Worm (Caenorhabditis elegans) whole organism, L1 larva: ENCODE results near the gene C49C3.20.
"Not testable (repeated sequence)": the region's sequence is repeated elsewhere in the genome, so short reads cannot be mapped to it uniquely, and the experiment has no call there.

Source experiments
- ces-1 ChIP-seq: fragments of 150-350 bp; optimal IDR thresholded peaks from 2 replicates; lab custom pipeline; 2014; ENCODE audit warnings: missing biosample characterization, missing genetic modification reagents, missing genetic modification characterization
- dpl-1 ChIP-seq, 3 experiments: fragments of 150-350 bp in 2 of 3; sonication (generic microtip) in 1 of 3; optimal IDR thresholded peaks; 2 replicates each; lab custom pipeline; 2014 to 2017; ENCODE audit warnings: missing biosample characterization in 3 of 3, missing genetic modification characterization in 3 of 3, missing genetic modification reagents in 3 of 3
- dsc-1 ChIP-seq: sonication (generic microtip); optimal IDR thresholded peaks from 2 replicates; lab custom pipeline; 2016; ENCODE audit warnings: mild to moderate bottlenecking, missing genetic modification characterization, missing compliant biosample characterization
- efl-1 ChIP-seq, 4 experiments: fragments of 150-350 bp; optimal IDR thresholded peaks in 3 of 4; peaks in 1 of 4; 1 replicate in 1 of 4; 2 replicates in 3 of 4; lab custom pipeline; 2014; ENCODE audit warnings: missing biosample characterization in 2 of 4, missing genetic modification characterization in 2 of 4, missing genetic modification reagents in 2 of 4
- egl-27 ChIP-seq, 2 experiments: fragments of 150-350 bp in 1 of 2; sonication (generic microtip); optimal IDR thresholded peaks; 3 replicates each; lab custom pipeline; 2017 to 2018; ENCODE audit warnings: missing biosample characterization in 2 of 2, missing genetic modification characterization in 2 of 2, missing genetic modification reagents in 2 of 2
- elt-2 ChIP-seq: sonication (generic microtip); optimal IDR thresholded peaks from 2 replicates; lab custom pipeline; 2016; ENCODE audit warnings: missing genetic modification characterization, mild to moderate bottlenecking, inconsistent platforms, missing compliant biosample characterization, missing genetic modification reagents
- fkh-8 ChIP-seq: sonication (generic microtip); optimal IDR thresholded peaks from 2 replicates; lab custom pipeline; 2016; ENCODE audit warnings: mild to moderate bottlenecking, missing genetic modification characterization, missing compliant biosample characterization
- hpl-2 ChIP-seq: fragments of 150-350 bp; optimal IDR thresholded peaks from 2 replicates; lab custom pipeline; 2014; ENCODE audit warnings: missing biosample characterization, missing genetic modification reagents, missing genetic modification characterization
- jun-1 ChIP-seq: fragments of 150-350 bp; optimal IDR thresholded peaks from 2 replicates; lab custom pipeline; 2014; ENCODE audit warnings: missing biosample characterization, missing genetic modification reagents, missing genetic modification characterization
- lin-13 ChIP-seq: fragments of 150-350 bp; optimal IDR thresholded peaks from 2 replicates; lab custom pipeline; 2014; ENCODE audit warnings: missing biosample characterization, missing genetic modification reagents, missing genetic modification characterization
- lin-14 ChIP-seq: fragments of 200-800 bp; sonication (Bioruptor generic); optimal IDR thresholded peaks from 2 replicates; lab custom pipeline; 2018; ENCODE audit warnings: mild to moderate bottlenecking, missing genetic modification characterization, moderate library complexity, missing compliant biosample characterization
- lin-35 ChIP-seq, 2 experiments: fragments of 150-350 bp; optimal IDR thresholded peaks; 2 replicates each; lab custom pipeline; 2014; ENCODE audit warnings: missing biosample characterization in 2 of 2, missing genetic modification characterization in 2 of 2, missing genetic modification reagents in 2 of 2
- lsy-2 ChIP-seq, 2 experiments: fragments of 150-350 bp; optimal IDR thresholded peaks; 2 replicates each; lab custom pipeline; 2014; ENCODE audit warnings: missing biosample characterization in 2 of 2, missing genetic modification characterization in 2 of 2
- nhr-20 ChIP-seq: sonication (generic microtip); optimal IDR thresholded peaks from 2 replicates; lab custom pipeline; 2016; ENCODE audit warnings: mild to moderate bottlenecking, missing genetic modification characterization, missing compliant biosample characterization
- nhr-28 ChIP-seq: fragments of 150-350 bp; optimal IDR thresholded peaks from 2 replicates; lab custom pipeline; 2014; ENCODE audit warnings: missing biosample characterization, missing genetic modification characterization
- nhr-47 ChIP-seq: sonication (generic microtip); optimal IDR thresholded peaks from 2 replicates; lab custom pipeline; 2016; ENCODE audit warnings: mild to moderate bottlenecking, missing genetic modification characterization, moderate library complexity, missing compliant biosample characterization
- nhr-76 ChIP-seq: sonication (generic microtip); optimal IDR thresholded peaks from 2 replicates; lab custom pipeline; 2017; ENCODE audit warnings: missing biosample characterization, missing genetic modification characterization
- nhr-77 ChIP-seq: fragments of 150-350 bp; optimal IDR thresholded peaks from 2 replicates; lab custom pipeline; 2014; ENCODE audit warnings: missing biosample characterization, missing genetic modification characterization
- nhr-84 ChIP-seq: sonication (generic microtip); optimal IDR thresholded peaks from 2 replicates; lab custom pipeline; 2017; ENCODE audit warnings: missing biosample characterization, missing genetic modification characterization
- pag-3 ChIP-seq: sonication (generic microtip); optimal IDR thresholded peaks from 2 replicates; lab custom pipeline; 2017; ENCODE audit warnings: missing genetic modification characterization, mild to moderate bottlenecking, missing compliant biosample characterization, antibody characterized with exemption, borderline replicate concordance; ENCODE audit not compliant: insufficient read depth
- pqm-1 ChIP-seq: sonication (generic microtip); optimal IDR thresholded peaks from 3 replicates; lab custom pipeline; 2017; ENCODE audit warnings: missing biosample characterization, missing genetic modification characterization
- skn-1 ChIP-seq: fragments of 150-350 bp; optimal IDR thresholded peaks from 2 replicates; lab custom pipeline; 2014; ENCODE audit warnings: missing biosample characterization, missing genetic modification characterization
- snpc-4 ChIP-seq: fragments of 150-350 bp; optimal IDR thresholded peaks from 2 replicates; lab custom pipeline; 2014; ENCODE audit warnings: missing biosample characterization, missing genetic modification characterization
- sox-4 ChIP-seq: sonication (generic microtip); optimal IDR thresholded peaks from 2 replicates; lab custom pipeline; 2016; ENCODE audit warnings: missing genetic modification characterization, missing compliant biosample characterization
- sup-37 ChIP-seq: fragments of 200-800 bp; sonication (Bioruptor generic); optimal IDR thresholded peaks from 2 replicates; lab custom pipeline; 2018; ENCODE audit warnings: mild to moderate bottlenecking, missing genetic modification characterization, missing compliant biosample characterization
- unc-30 ChIP-seq: sonication (generic microtip); optimal IDR thresholded peaks from 2 replicates; lab custom pipeline; 2017; ENCODE audit warnings: missing biosample characterization, missing genetic modification characterization
- unc-62 ChIP-seq: fragments of 150-350 bp; optimal IDR thresholded peaks from 2 replicates; lab custom pipeline; 2014; ENCODE audit warnings: missing biosample characterization, missing genetic modification reagents, missing genetic modification characterization
- unc-86 ChIP-seq: sonication (generic microtip); optimal IDR thresholded peaks from 2 replicates; lab custom pipeline; 2016; ENCODE audit warnings: missing genetic modification characterization, missing compliant biosample characterization
- vab-15 ChIP-seq: sonication (generic microtip); optimal IDR thresholded peaks from 2 replicates; lab custom pipeline; 2017; ENCODE audit warnings: missing genotype, mild to moderate bottlenecking, missing genetic modification characterization, missing compliant biosample characterization
- xbp-1 ChIP-seq: sonication (generic microtip); optimal IDR thresholded peaks from 2 replicates; lab custom pipeline; 2016; ENCODE audit warnings: missing genetic modification characterization, missing compliant biosample characterization
- zag-1 ChIP-seq: fragments of 150-350 bp; optimal IDR thresholded peaks from 2 replicates; lab custom pipeline; 2014; ENCODE audit warnings: missing biosample characterization, missing genetic modification characterization
- ztf-11 ChIP-seq, 2 experiments: sonication (generic microtip); optimal IDR thresholded peaks; 2 replicates each; lab custom pipeline; 2016 to 2017; ENCODE audit warnings: missing genetic modification characterization in 2 of 2, missing biosample characterization in 1 of 2, missing compliant biosample characterization in 1 of 2
- ztf-4 ChIP-seq: fragments of 150-350 bp; optimal IDR thresholded peaks from 2 replicates; lab custom pipeline; 2014; ENCODE audit warnings: missing biosample characterization, missing genetic modification characterization

C49C3.20 gene

DNA sequence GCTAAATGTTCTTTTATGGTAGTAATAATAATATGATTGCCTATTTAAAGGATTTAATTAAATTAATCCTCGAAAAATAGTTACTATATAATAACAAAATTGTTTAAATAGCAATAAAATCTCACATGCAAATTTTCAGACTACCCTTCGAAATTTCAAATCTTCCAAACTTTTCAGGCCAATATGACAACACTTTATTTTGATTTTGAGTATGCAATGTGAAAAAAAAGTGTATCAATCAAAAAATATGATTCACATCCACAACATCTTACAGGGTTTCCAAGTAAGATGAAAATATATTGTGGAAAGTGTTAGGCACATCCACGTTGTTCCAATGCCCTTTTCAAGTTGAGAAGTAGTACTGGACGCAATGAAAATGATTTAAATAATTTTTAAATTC, 4.5 kb downstream of the C49C3.20 start, which contains the start of gene snf-9:
Gene snf-9 (plus strand): TSS at position 301 of the 400 bp plus-strand sequence.
- TF ChIP-seq jun-1 (no peak), hpl-2 (GFP tag; lab: Kevin White, UChicago) (no peak), lin-14 (GFP tag; lab: Kevin White, UChicago) (no peak), unc-30 (tag; lab: Kevin White, UChicago) (no peak), ztf-4 (no peak), nhr-84 (tag; lab: Kevin White, UChicago) (no peak), snpc-4 (tag; lab: Kevin White, UChicago) (no peak), lsy-2 (tag; optimal IDR thresholded peaks at IDR 0.05; lab: Kevin White, UChicago) (no peak), pag-3 (tag; lab: Kevin White, UChicago) (no peak), zag-1 (tag; lab: Kevin White, UChicago) (no peak), nhr-20 (tag; lab: Kevin White, UChicago) (no peak), sup-37 (GFP tag; lab: Kevin White, UChicago) (no peak), sox-4 (no peak)

DNA sequence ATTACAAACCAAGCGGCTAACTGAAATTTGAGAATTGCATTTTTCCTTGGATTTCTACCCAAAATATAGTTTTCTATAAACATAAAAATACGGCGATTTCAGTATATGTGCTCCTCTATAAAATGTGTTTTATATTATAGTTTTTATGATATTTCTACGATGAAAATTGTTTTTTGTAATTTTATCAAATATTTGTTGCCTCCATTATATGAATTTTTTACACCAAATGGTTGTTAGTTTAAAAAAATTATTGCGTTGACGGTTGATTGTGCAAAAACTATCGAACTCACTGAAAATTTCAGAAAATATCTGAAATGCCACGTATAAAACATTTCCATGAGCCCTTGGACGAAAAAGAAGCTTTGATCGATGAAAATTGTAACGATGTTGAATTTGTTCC, 8.1 kb downstream of the C49C3.20 start, which contains the start of gene T28F3.9:
Gene T28F3.9 (plus strand): TSS at position 301 of the 400 bp plus-strand sequence.
- TF ChIP-seq efl-1 (optimal IDR thresholded peaks at IDR 0.05; lab: Kevin White, UChicago) (no peak), efl-1 (GFP tag; optimal IDR thresholded peaks at IDR 0.05 in 1 of 2; lab: Kevin White, UChicago) (peak in 1 of 2 experiments; percentile 35), unc-86 (tag; lab: Kevin White, UChicago) (no peak)

DNA sequence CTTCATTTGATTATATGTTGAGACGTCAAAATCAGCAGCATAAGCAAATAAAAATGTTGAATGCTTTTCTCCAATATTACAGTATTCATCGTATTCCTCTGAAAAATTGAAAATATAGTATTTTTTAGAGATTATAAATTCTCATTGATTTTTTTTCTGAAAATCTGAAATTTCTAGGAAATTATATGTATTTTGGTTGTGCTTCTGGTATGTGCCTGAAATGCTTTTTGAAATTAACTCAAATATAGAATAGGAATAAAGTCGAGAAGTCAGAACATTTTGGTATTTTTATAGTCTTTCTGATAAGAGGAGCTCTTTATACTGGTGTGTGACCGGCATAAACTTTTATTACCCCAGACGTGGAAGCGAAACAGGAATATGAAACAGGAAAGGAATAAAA, 9.1 kb downstream of the C49C3.20 start, which contains the start of gene T28F3.8:
Gene T28F3.8 (minus strand): TSS at position 101 of the 400 bp plus-strand sequence.
- TF ChIP-seq pag-3 (tag; lab: Kevin White, UChicago); ztf-11 (tag; optimal IDR thresholded peaks at IDR 0.05; lab: Kevin White, UChicago); skn-1 (tag; lab: Kevin White, UChicago): not testable (repeated sequence)

DNA sequence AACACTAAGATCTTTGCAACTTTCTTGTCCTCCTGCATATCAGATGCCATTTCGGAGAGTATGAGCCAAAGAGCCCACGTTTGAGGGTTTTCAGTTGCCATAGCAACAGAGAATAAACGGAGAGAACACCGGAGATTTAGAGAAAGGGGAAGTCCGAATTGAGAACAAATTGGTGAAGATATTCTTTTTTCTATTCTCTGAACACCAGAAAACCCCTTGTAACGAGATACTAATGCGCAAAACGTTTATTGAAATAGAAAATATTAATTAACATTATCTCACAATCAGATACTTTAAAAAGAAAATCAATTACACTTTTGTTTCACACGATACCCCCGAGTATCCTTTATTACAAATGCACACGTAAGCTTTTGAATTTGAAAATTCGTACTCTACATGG, 14.4 kb downstream of the C49C3.20 start, which contains the start of gene ifta-2:
Gene ifta-2 (minus strand): TSS at position 101 of the 400 bp plus-strand sequence.
- TF ChIP-seq fkh-8 (tag; lab: Kevin White, UChicago) (peak; percentile 29), dpl-1 (GFP tag; optimal IDR thresholded peaks at IDR 0.05; lab: Kevin White, UChicago) (no peak)
- TF ChIP-seq, all 84 proteins: peak for 1

DNA sequence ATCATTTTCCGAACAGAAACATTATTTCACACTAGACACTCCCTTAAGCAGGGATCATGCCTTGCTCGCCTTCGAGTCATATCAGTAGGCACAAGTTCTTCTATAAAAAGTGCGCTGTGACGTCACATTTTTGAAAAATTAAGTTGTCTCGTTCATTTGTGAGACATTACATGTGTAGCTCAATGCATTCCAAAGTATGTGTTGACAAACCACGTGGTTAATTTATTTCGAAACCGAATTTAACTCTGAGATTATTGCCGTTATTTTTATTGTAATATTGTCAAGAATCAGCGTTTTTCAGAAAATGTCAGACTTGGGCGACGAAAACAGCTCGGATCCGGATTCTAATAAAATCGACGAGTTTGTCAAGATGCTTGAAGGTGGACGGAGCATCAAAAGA, 21.8 kb downstream of the C49C3.20 start, which contains the start of gene T28F3.5:
Gene T28F3.5 (plus strand): TSS at position 301 of the 400 bp plus-strand sequence.
- no peak for TF ChIP-seq nhr-76 (tag; lab: Kevin White, UChicago)
- TF ChIP-seq efl-1 (optimal IDR thresholded peaks at IDR 0.05; lab: Kevin White, UChicago), result no peak
- TF ChIP-seq efl-1 (GFP tag; optimal IDR thresholded peaks at IDR 0.05 in 1 of 2; lab: Kevin White, UChicago), result peak in 1 of 2 experiments; percentile 84

DNA sequence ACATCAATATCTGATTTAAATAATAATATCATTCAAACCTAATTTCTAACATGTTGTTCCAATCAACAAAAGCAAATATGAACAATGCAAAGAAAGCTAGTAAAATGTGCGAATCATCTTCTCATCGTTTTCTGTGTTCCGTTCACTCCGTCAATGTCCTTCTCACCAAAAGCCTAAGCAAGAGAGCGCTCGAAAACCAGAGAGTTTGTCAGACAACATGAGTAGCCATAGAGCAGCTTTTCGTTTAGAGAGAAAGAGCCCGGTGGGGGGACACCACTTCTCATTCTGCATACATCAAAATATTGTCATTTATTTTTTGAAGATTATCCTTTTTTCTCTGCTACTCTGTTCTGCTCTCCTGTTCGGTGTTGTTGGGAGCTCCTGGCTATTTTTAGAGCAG, 22.6 kb downstream of the C49C3.20 start:
- TF ChIP-seq nhr-47 (tag; lab: Kevin White, UChicago), result peak; percentile 11
- no peak for TF ChIP-seq nhr-77 (tag; lab: Kevin White, UChicago)
- no peak for TF ChIP-seq ces-1 (GFP tag; lab: Kevin White, UChicago)
- TF ChIP-seq nhr-76 (tag; lab: Kevin White, UChicago), result no peak
- no peak for TF ChIP-seq xbp-1 (tag; lab: Kevin White, UChicago)
- no peak for TF ChIP-seq egl-27 (tag; optimal IDR thresholded peaks at IDR 0.05; lab: Kevin White, UChicago)
- no peak for TF ChIP-seq sox-4
- no peak for TF ChIP-seq lin-13
- TF ChIP-seq lin-35 (GFP tag; optimal IDR thresholded peaks at IDR 0.05; lab: Kevin White, UChicago), result peak in 1 of 2 experiments; percentile 36
- TF ChIP-seq vab-15 (tag; lab: Kevin White, UChicago), result no peak
- no peak for TF ChIP-seq nhr-28
- no peak for TF ChIP-seq elt-2
- peak; percentile 27 for TF ChIP-seq fkh-8 (tag; lab: Kevin White, UChicago)
- TF ChIP-seq pqm-1 (tag; lab: Kevin White, UChicago), result no peak
- TF ChIP-seq dsc-1 (tag; lab: Kevin White, UChicago), result peak; percentile 62
- peak in 1 of 3 experiments; percentile 27 for TF ChIP-seq dpl-1 (GFP tag; optimal IDR thresholded peaks at IDR 0.05; lab: Kevin White, UChicago)
- TF ChIP-seq efl-1 (optimal IDR thresholded peaks at IDR 0.05; lab: Kevin White, UChicago), result no peak
- peak in 1 of 2 experiments; percentile 77 for TF ChIP-seq efl-1 (GFP tag; optimal IDR thresholded peaks at IDR 0.05 in 1 of 2; lab: Kevin White, UChicago)
- TF ChIP-seq ztf-11 (tag; optimal IDR thresholded peaks at IDR 0.05; lab: Kevin White, UChicago), result no peak
- no peak for TF ChIP-seq unc-62 (GFP tag; lab: Kevin White, UChicago)
- TF ChIP-seq skn-1 (tag; lab: Kevin White, UChicago), result no peak
- TF ChIP-seq, all 84 proteins: peak for 6
